Worm (Caenorhabditis elegans) whole organism, young adult: ENCODE data around the gene T04A11.1.

Source experiments
- ets-4 ChIP-seq: fragments of 200-800 bp; sonication (Bioruptor generic); optimal IDR thresholded peaks from 2 replicates; lab custom pipeline; 2018; ENCODE audit warnings: mild to moderate bottlenecking, missing genetic modification characterization, missing compliant biosample characterization
- lag-1 ChIP-seq: fragments of 200-800 bp; sonication (Bioruptor generic); IDR thresholded peaks from 2 replicates; pipeline ENCODE4 v1.3.6; 2022; ENCODE audit warnings: missing genetic modification reagents, missing genetic modification characterization, missing compliant biosample characterization

DNA sequence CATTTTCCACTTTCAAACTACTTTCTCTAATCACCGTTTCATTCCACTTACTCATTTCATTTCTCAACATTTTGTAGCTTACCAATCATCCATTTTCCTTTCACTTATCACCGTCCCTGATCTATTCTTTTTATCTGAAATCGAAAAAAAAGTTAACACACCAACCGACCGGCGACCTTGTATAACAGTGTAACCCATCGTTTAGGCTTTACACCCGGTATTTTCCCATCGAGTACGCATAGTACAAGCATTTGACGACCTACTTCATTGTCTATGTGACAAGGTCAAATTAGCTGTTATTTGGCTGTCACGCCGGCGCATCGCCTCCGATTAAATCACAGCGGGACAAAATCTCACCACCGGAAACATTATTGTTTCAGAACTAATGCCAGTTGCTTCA, 47.3 kb downstream of the T04A11.1 start:
- no peak for TF ChIP-seq lag-1
- no peak for TF ChIP-seq ets-4
